Worm (Caenorhabditis elegans): ENCODE results near the gene Y116F11B.17.

DNA sequence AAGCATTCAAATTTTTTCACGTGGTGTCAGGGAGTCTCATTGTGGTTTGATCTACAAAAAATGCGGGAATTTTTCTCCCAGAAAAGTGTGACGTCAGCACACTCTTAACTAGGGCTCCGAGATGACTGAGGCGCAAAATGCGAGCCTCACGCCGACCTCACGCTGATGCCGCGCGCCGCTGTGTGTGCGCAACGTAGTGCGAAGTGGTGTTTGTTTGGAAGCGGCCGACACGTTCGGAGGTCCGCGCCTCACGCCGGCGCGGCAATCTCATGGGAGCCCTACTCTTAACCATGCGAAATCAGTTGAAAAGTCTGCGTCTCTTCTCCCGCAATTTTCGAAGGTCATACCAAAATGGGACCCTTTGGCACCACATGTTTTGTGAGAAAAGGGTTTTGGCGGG, 31.7 kb downstream of the Y116F11B.17 start:
- TF ChIP-seq ztf-23 (GFP tag; IDR thresholded peaks at IDR 0.05), result no peak
- TF ChIP-seq klf-2 (GFP tag; conservative IDR thresholded peaks at IDR 0.05), result no peak
- TF ChIP-seq tab-1 (GFP tag; IDR thresholded peaks at IDR 0.05), result no peak
- no peak for TF ChIP-seq ref-1 (GFP tag; conservative IDR thresholded peaks at IDR 0.05)
- no peak for TF ChIP-seq med-1 (GFP tag; optimal IDR thresholded peaks at IDR 0.05; ENCODE audit: insufficient read depth)
